Worm (Caenorhabditis elegans) whole organism, mixed stage, embryonic: ENCODE data around the gene ZK154.6.

Experiments
- M03D4.4 ChIP-seq: sonication (generic microtip); optimal IDR thresholded peaks from 2 replicates; lab custom pipeline; 2017; ENCODE audit warnings: mild to moderate bottlenecking, missing genetic modification characterization, missing compliant biosample characterization
- bed-3 ChIP-seq: fragments of 200-800 bp; sonication (Bioruptor generic); optimal IDR thresholded peaks from 3 replicates; lab custom pipeline; 2018; ENCODE audit warnings: mild to moderate bottlenecking, missing genetic modification characterization, moderate library complexity, missing compliant biosample characterization
- blmp-1 ChIP-seq: fragments of 150-350 bp; optimal IDR thresholded peaks from 2 replicates; lab custom pipeline; 2014; ENCODE audit warnings: missing biosample characterization, missing genetic modification characterization
- ceh-39 ChIP-seq: fragments of 150-350 bp; optimal IDR thresholded peaks from 2 replicates; lab custom pipeline; 2014; ENCODE audit warnings: missing biosample characterization, missing genetic modification characterization
- ceh-43 ChIP-seq: fragments of 200-800 bp; sonication (Bioruptor generic); optimal IDR thresholded peaks from 2 replicates; lab custom pipeline; 2018; ENCODE audit warnings: mild to moderate bottlenecking, missing genetic modification characterization, moderate library complexity, missing compliant biosample characterization
- ceh-83 ChIP-seq: fragments of 200-800 bp; sonication (Bioruptor generic); optimal IDR thresholded peaks from 2 replicates; lab custom pipeline; 2018; ENCODE audit warnings: mild to moderate bottlenecking, missing genetic modification characterization, missing compliant biosample characterization
- ces-1 ChIP-seq: fragments of 150-350 bp; optimal IDR thresholded peaks from 2 replicates; lab custom pipeline; 2014; ENCODE audit warnings: missing biosample characterization, missing genetic modification reagents, missing genetic modification characterization
- cnd-1 ChIP-seq: fragments of 200-800 bp; sonication (Bioruptor generic); optimal IDR thresholded peaks from 2 replicates; lab custom pipeline; 2018; ENCODE audit warnings: mild to moderate bottlenecking, missing genetic modification characterization, missing compliant biosample characterization
- drap-1 ChIP-seq: fragments of 200-800 bp; sonication (Bioruptor generic); optimal IDR thresholded peaks from 3 replicates; lab custom pipeline; 2018; ENCODE audit warnings: mild to moderate bottlenecking, missing genetic modification characterization, missing compliant biosample characterization
- elt-3 ChIP-seq: fragments of 150-350 bp; optimal IDR thresholded peaks from 2 replicates; lab custom pipeline; 2014; ENCODE audit warnings: missing biosample characterization, missing genetic modification characterization
- flh-1 ChIP-seq: fragments of 200-800 bp; sonication (Bioruptor generic); optimal IDR thresholded peaks from 2 replicates; lab custom pipeline; 2018; ENCODE audit warnings: mild to moderate bottlenecking, missing genetic modification characterization, moderate library complexity, missing compliant biosample characterization
- ham-2 ChIP-seq: fragments of 200-800 bp; sonication (Bioruptor generic); optimal IDR thresholded peaks from 2 replicates; lab custom pipeline; 2018; ENCODE audit warnings: mild to moderate bottlenecking, missing genetic modification characterization, missing compliant biosample characterization
- hlh-1 ChIP-seq: fragments of 150-350 bp; optimal IDR thresholded peaks from 2 replicates; lab custom pipeline; 2014; ENCODE audit warnings: missing biosample characterization, missing genetic modification reagents, missing genetic modification characterization
- lin-13 ChIP-seq: fragments of 150-350 bp; optimal IDR thresholded peaks from 2 replicates; lab custom pipeline; 2014; ENCODE audit warnings: missing biosample characterization, missing genetic modification characterization
- lsy-2 ChIP-seq: fragments of 150-350 bp; optimal IDR thresholded peaks from 2 replicates; lab custom pipeline; 2014; ENCODE audit warnings: missing biosample characterization, missing genetic modification characterization
- mab-5 ChIP-seq: fragments of 150-350 bp; optimal IDR thresholded peaks from 2 replicates; lab custom pipeline; 2014; ENCODE audit warnings: missing biosample characterization, missing genetic modification characterization
- mep-1 ChIP-seq: fragments of 150-350 bp; optimal IDR thresholded peaks from 2 replicates; lab custom pipeline; 2017; ENCODE audit warnings: missing biosample characterization, missing genetic modification reagents, missing genetic modification characterization, inconsistent platforms
- mls-2 ChIP-seq: sonication (generic microtip); optimal IDR thresholded peaks from 2 replicates; lab custom pipeline; 2016; ENCODE audit warnings: mild to moderate bottlenecking, missing genetic modification characterization, moderate library complexity, missing compliant biosample characterization
- nhr-12 ChIP-seq: fragments of 150-350 bp; optimal IDR thresholded peaks from 2 replicates; lab custom pipeline; 2014; ENCODE audit warnings: missing biosample characterization, missing genetic modification characterization
- nhr-2 ChIP-seq: fragments of 150-350 bp; optimal IDR thresholded peaks from 2 replicates; lab custom pipeline; 2014; ENCODE audit warnings: missing biosample characterization, missing genetic modification characterization
- nhr-237 ChIP-seq: fragments of 150-350 bp; optimal IDR thresholded peaks from 2 replicates; lab custom pipeline; 2014; ENCODE audit warnings: missing biosample characterization, missing genetic modification characterization
- nhr-28 ChIP-seq: fragments of 150-350 bp; optimal IDR thresholded peaks from 2 replicates; lab custom pipeline; 2014; ENCODE audit warnings: missing biosample characterization, missing genetic modification characterization
- nhr-76 ChIP-seq: sonication (generic microtip); optimal IDR thresholded peaks from 2 replicates; lab custom pipeline; 2017; ENCODE audit warnings: missing biosample characterization, missing genetic modification characterization
- pha-4 ChIP-seq: fragments of 150-350 bp; optimal IDR thresholded peaks from 2 replicates; lab custom pipeline; 2018; ENCODE audit warnings: missing biosample characterization, missing genetic modification reagents, missing genetic modification characterization
- sem-2 ChIP-seq: fragments of 200-800 bp; sonication (Bioruptor generic); optimal IDR thresholded peaks from 2 replicates; lab custom pipeline; 2018; ENCODE audit warnings: mild to moderate bottlenecking, missing genetic modification characterization, missing compliant biosample characterization
- snpc-4 ChIP-seq: fragments of 150-350 bp; optimal IDR thresholded peaks from 2 replicates; lab custom pipeline; 2014; ENCODE audit warnings: missing biosample characterization, missing genetic modification characterization
- sptf-1 ChIP-seq: sonication (generic microtip); optimal IDR thresholded peaks from 2 replicates; lab custom pipeline; 2017; ENCODE audit warnings: mild to moderate bottlenecking, missing genetic modification characterization, moderate library complexity, missing compliant biosample characterization
- tbx-8 ChIP-seq: fragments of 200-800 bp; sonication (Bioruptor generic); optimal IDR thresholded peaks from 2 replicates; lab custom pipeline; 2018; ENCODE audit warnings: mild to moderate bottlenecking, missing genetic modification characterization, moderate library complexity, missing compliant biosample characterization
- unc-120 ChIP-seq: sonication (generic microtip); optimal IDR thresholded peaks from 2 replicates; lab custom pipeline; 2017; ENCODE audit warnings: missing genetic modification characterization, missing compliant biosample characterization; ENCODE audit not compliant: poor library complexity, severe bottlenecking
- unc-39 ChIP-seq: fragments of 150-350 bp; optimal IDR thresholded peaks from 2 replicates; lab custom pipeline; 2014; ENCODE audit warnings: missing biosample characterization, missing genetic modification characterization
- unc-62 ChIP-seq: fragments of 150-350 bp; optimal IDR thresholded peaks from 2 replicates; lab custom pipeline; 2014; ENCODE audit warnings: missing biosample characterization, missing genetic modification reagents, missing genetic modification characterization
- zip-8 ChIP-seq: fragments of 150-350 bp; optimal IDR thresholded peaks from 2 replicates; lab custom pipeline; 2014; ENCODE audit warnings: missing biosample characterization, missing genetic modification characterization
- ztf-11 ChIP-seq: fragments of 150-350 bp; optimal IDR thresholded peaks from 2 replicates; lab custom pipeline; 2014; ENCODE audit warnings: missing biosample characterization, missing genetic modification characterization

The ZK154.6 gene

DNA sequence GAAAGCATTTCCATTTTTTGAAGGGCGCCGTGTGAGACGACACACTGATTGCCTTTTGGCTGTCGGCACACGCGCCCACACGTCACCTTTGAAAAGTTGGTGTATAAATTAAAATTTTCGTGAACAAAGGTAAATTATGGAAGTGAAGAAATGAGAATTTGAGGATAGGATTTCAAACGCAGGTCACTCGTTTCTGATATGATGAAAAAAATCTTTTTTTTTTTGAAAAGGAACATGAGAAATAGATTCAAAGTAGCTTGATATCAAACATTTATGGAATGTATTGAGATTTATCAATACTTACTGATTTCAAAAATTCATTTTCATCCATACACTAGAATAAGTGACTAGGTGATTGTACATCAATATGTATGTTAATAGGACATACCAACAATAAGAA, 24.2 kb upstream of the ZK154.6 start:
- no peak for TF ChIP-seq sptf-1 (tag; lab: Kevin White, UChicago)
- TF ChIP-seq blmp-1 (tag; lab: Kevin White, UChicago), result no peak
- TF ChIP-seq mep-1 (tag; lab: Kevin White, UChicago), result no peak
- TF ChIP-seq ceh-43 (GFP tag; lab: Kevin White, UChicago), result no peak
- TF ChIP-seq mls-2 (tag; lab: Kevin White, UChicago), result no peak
- no peak for TF ChIP-seq pha-4 (tag; lab: Kevin White, UChicago)
- no peak for TF ChIP-seq lsy-2
- no peak for TF ChIP-seq tbx-8 (GFP tag; lab: Kevin White, UChicago)
- no peak for TF ChIP-seq mab-5 (tag; lab: Kevin White, UChicago)
- TF ChIP-seq hlh-1 (tag; lab: Kevin White, UChicago), result no peak
- TF ChIP-seq ztf-11, result no peak
- no peak for TF ChIP-seq unc-120 (tag; lab: Kevin White, UChicago)
- TF ChIP-seq nhr-2 (tag; lab: Kevin White, UChicago), result no peak
- no peak for TF ChIP-seq unc-62
- TF ChIP-seq unc-39 (tag; lab: Kevin White, UChicago), result no peak
- no peak for TF ChIP-seq M03D4.4 (tag; lab: Kevin White, UChicago)
- TF ChIP-seq ces-1, result no peak
- no peak for TF ChIP-seq nhr-12 (tag; lab: Kevin White, UChicago)
- no peak for TF ChIP-seq elt-3
- TF ChIP-seq drap-1 (GFP tag; lab: Kevin White, UChicago), result no peak

- TF ChIP-seq nhr-28 (no peak), snpc-4 (tag; lab: Kevin White, UChicago) (no peak), cnd-1 (tag; lab: Kevin White, UChicago) (no peak), flh-1 (GFP tag; lab: Kevin White, UChicago) (no peak), nhr-237 (tag; lab: Kevin White, UChicago) (no peak), mep-1 (tag; lab: Kevin White, UChicago) (no peak), hlh-1 (tag; lab: Kevin White, UChicago) (no peak), unc-62 (no peak), lin-13 (tag; lab: Kevin White, UChicago) (no peak), blmp-1 (tag; lab: Kevin White, UChicago) (no peak), sem-2 (no peak), nhr-12 (tag; lab: Kevin White, UChicago) (no peak), ceh-39 (tag; lab: Kevin White, UChicago) (no peak), ham-2 (GFP tag; lab: Kevin White, UChicago) (no peak), lsy-2 (no peak), nhr-76 (tag; lab: Kevin White, UChicago) (no peak), ceh-83 (GFP tag; lab: Kevin White, UChicago) (no peak), zip-8 (tag; lab: Kevin White, UChicago) (no peak)
These were observed 23.1 kb upstream of the ZK154.6 start, which contains the start of the genes sek-1 and R03G5.6 for ce11 chrX:7816434-7816974. sek-1 (plus strand) TSS chrX:7816734. R03G5.6 (minus strand) TSS chrX:7816924.

ce11 chrX:7815230-7815629, 21.9 kb upstream of the ZK154.6 start:
- no peak for TF ChIP-seq sptf-1 (tag; lab: Kevin White, UChicago)
- TF ChIP-seq snpc-4 (tag; lab: Kevin White, UChicago), result no peak
- TF ChIP-seq pha-4 (tag; lab: Kevin White, UChicago), result no peak
- no peak for TF ChIP-seq zip-8 (tag; lab: Kevin White, UChicago)
- no peak for TF ChIP-seq unc-120 (tag; lab: Kevin White, UChicago)

- TF ChIP-seq blmp-1 (tag; lab: Kevin White, UChicago) (peak; percentile 7), sptf-1 (tag; lab: Kevin White, UChicago) (peak; percentile 10), mls-2 (tag; lab: Kevin White, UChicago) (no peak), ceh-43 (GFP tag; lab: Kevin White, UChicago) (no peak), snpc-4 (tag; lab: Kevin White, UChicago) (no peak), ceh-39 (tag; lab: Kevin White, UChicago) (no peak)
These were observed 21.4 kb upstream of the ZK154.6 start for ce11 chrX:7814747-7815146.

ce11 chrX:7810991-7811390, 17.6 kb upstream of the ZK154.6 start:
- TF ChIP-seq lsy-2, result no peak
- TF ChIP-seq elt-3, result no peak
- TF ChIP-seq lin-13 (tag; lab: Kevin White, UChicago), result no peak
- no peak for TF ChIP-seq snpc-4 (tag; lab: Kevin White, UChicago)
- no peak for TF ChIP-seq mep-1 (tag; lab: Kevin White, UChicago)
- TF ChIP-seq ceh-39 (tag; lab: Kevin White, UChicago), result no peak
- TF ChIP-seq ztf-11, result no peak
- TF ChIP-seq bed-3 (GFP tag; lab: Kevin White, UChicago), result no peak
- no peak for TF ChIP-seq pha-4 (tag; lab: Kevin White, UChicago)
